Worm (Caenorhabditis elegans): ENCODE data around the gene pxl-1.
A peak's percentile ranks its signal among the peaks of the same experiment; 100 is the strongest.

pxl-1 gene

DNA sequence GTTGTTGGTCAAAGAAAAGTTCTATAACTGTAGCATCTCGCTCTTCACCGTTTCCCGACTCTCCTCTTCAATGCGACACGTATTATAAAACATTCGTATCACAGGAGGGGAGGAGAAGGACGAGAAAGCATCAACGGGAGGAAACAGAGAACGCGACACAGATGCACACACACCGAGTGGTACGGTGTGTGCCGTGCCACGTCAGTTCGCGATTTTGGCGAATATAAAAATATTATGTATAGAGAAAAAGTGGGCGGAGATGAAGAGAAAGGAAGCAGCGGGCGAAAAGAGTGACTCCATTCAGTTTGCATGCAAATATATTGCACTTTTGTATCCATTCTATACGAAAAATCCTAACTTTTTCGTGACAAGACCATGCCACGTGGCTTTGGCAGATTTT is 18.9 kb upstream of the pxl-1 start (continued):
- no peak for TF ChIP-seq snpc-1.1 (tag; optimal IDR thresholded peaks at IDR 0.05; ENCODE audit: insufficient read depth)
- no peak for TF ChIP-seq C06A6.2 (GFP tag; conservative IDR thresholded peaks at IDR 0.05)
- no peak for TF ChIP-seq snpc-4 (GFP tag; optimal IDR thresholded peaks at IDR 0.05)
- peak in 3 of 4 experiments; percentile 13 to 42 (median 35) for TF ChIP-seq snpc-4 (tag; optimal IDR thresholded peaks at IDR 0.05)
- TF ChIP-seq Y53G8AR.9 (GFP tag; conservative IDR thresholded peaks at IDR 0.05): no peak
- no peak for TF ChIP-seq ets-4 (GFP tag; optimal IDR thresholded peaks at IDR 0.05)
- TF ChIP-seq T07F8.4 (tag; optimal IDR thresholded peaks at IDR 0.05): no peak
- no peak for TF ChIP-seq lin-40 (tag; optimal IDR thresholded peaks at IDR 0.05)
- TF ChIP-seq hmg-20 (GFP tag; IDR thresholded peaks at IDR 0.05): no peak
- no peak for TF ChIP-seq attf-3 (GFP tag; conservative IDR thresholded peaks at IDR 0.05)
- no peak for TF ChIP-seq F57A8.1 (GFP tag; optimal IDR thresholded peaks at IDR 0.05)
- TF ChIP-seq F22D6.2 (tag; optimal IDR thresholded peaks at IDR 0.05): no peak
- TF ChIP-seq sea-2 (GFP tag; IDR thresholded peaks at IDR 0.05): no peak
- TF ChIP-seq gei-17 (GFP tag; optimal IDR thresholded peaks at IDR 0.05): no peak
- no peak for TF ChIP-seq akir-1 (GFP tag; optimal IDR thresholded peaks at IDR 0.05)
- no peak for TF ChIP-seq unc-62 (GFP tag; optimal IDR thresholded peaks at IDR 0.05)
- no peak for TF ChIP-seq B0035.1 (tag; optimal IDR thresholded peaks at IDR 0.05)
- peak; percentile 35 for TF ChIP-seq snpc-3.4 (tag; optimal IDR thresholded peaks at IDR 0.05)
- no peak for TF ChIP-seq F57C9.4 (tag; optimal IDR thresholded peaks at IDR 0.05)
- no peak for TF ChIP-seq xnd-1 (tag; optimal IDR thresholded peaks at IDR 0.05)
- TF ChIP-seq let-526 (GFP tag; IDR thresholded peaks at IDR 0.05): no peak
- TF ChIP-seq T26A5.8 (tag; optimal IDR thresholded peaks at IDR 0.05): no peak
- no peak for TF ChIP-seq sdz-38 (tag; optimal IDR thresholded peaks at IDR 0.05)
- TF ChIP-seq pbrm-1 (GFP tag; IDR thresholded peaks at IDR 0.05): no peak
- no peak for TF ChIP-seq lsl-1 (GFP tag; optimal IDR thresholded peaks at IDR 0.05)
- TF ChIP-seq F33H1.4 (GFP tag; IDR thresholded peaks at IDR 0.05): no peak
- TF ChIP-seq Y56A3A.18 (GFP tag; IDR thresholded peaks at IDR 0.05): no peak
- no peak for TF ChIP-seq nfya-1 (tag; optimal IDR thresholded peaks at IDR 0.05; ENCODE audit: borderline replicate concordance, insufficient read depth)
- TF ChIP-seq ceh-40 (GFP tag; IDR thresholded peaks at IDR 0.05): no peak
- TF ChIP-seq Y79H2A.3 (GFP tag; conservative IDR thresholded peaks at IDR 0.05): no peak
- TF ChIP-seq hmg-1.2 (GFP tag; IDR thresholded peaks at IDR 0.05): peak; percentile 26; the same call in 1 of the 2 replicates
- TF ChIP-seq tlf-1 (GFP tag; optimal IDR thresholded peaks at IDR 0.05): no peak
- no peak for TF ChIP-seq tbx-9 (tag; optimal IDR thresholded peaks at IDR 0.05; ENCODE audit: borderline replicate concordance)
- TF ChIP-seq cebp-1 (GFP tag; IDR thresholded peaks at IDR 0.05): no peak
- TF ChIP-seq cebp-1 (tag; optimal IDR thresholded peaks at IDR 0.05): no peak
- TF ChIP-seq K11D2.4 (GFP tag; IDR thresholded peaks at IDR 0.05): no peak
- no peak for TF ChIP-seq rcor-1 (GFP tag; IDR thresholded peaks at IDR 0.05)
- TF ChIP-seq ztf-25 (GFP tag; IDR thresholded peaks at IDR 0.05): no peak
- no peak for TF ChIP-seq F23B12.7 (tag; optimal IDR thresholded peaks at IDR 0.05; ENCODE audit: insufficient read depth)
- no peak for TF ChIP-seq egrh-3 (GFP tag; IDR thresholded peaks at IDR 0.05)
- no peak for TF ChIP-seq athp-1 (tag; optimal IDR thresholded peaks at IDR 0.05)
- TF ChIP-seq lag-1 (GFP tag; IDR thresholded peaks at IDR 0.05): no peak
- no peak for TF ChIP-seq rpc-1 (optimal IDR thresholded peaks at IDR 0.05)
- no peak for TF ChIP-seq rpc-1 (tag; optimal IDR thresholded peaks at IDR 0.05)
- no peak for TF ChIP-seq him-1 (tag; optimal IDR thresholded peaks at IDR 0.05)
- TF ChIP-seq ceh-100 (GFP tag; IDR thresholded peaks at IDR 0.05): no peak
- TF ChIP-seq madf-8 (GFP tag; conservative IDR thresholded peaks at IDR 0.05): no peak
- TF ChIP-seq dox-1 (GFP tag; IDR thresholded peaks at IDR 0.05): peak; percentile 40; the same call in 1 of the 2 replicates
- no peak for TF ChIP-seq lir-1 (GFP tag; conservative IDR thresholded peaks at IDR 0.05)

Measured in whole organism, young adult.